Fruit fly (Drosophila melanogaster): ENCODE results near the gene CG9386.

The CG9386 gene

dm6 chr3R:9598099-9598498 lies 42.9 kb upstream of the CG9386 start (continued):
- TF ChIP-seq Atf-2 (GFP tag; optimal IDR thresholded peaks at IDR 0.05) (peak; percentile 53), CG18262 (tag; optimal IDR thresholded peaks at IDR 0.05) (peak; percentile 64), CG16815 (GFP tag; optimal IDR thresholded peaks at IDR 0.05) (peak; percentile 40), dysf (GFP tag; IDR thresholded peaks at IDR 0.05) (peak; percentile 55; the same call in 1 of the 3 replicates), HmgZ (tag; optimal IDR thresholded peaks at IDR 0.05) (no peak), zfh1 (GFP tag; IDR thresholded peaks at IDR 0.05) (peak; percentile 75), CG10543 (GFP tag; optimal IDR thresholded peaks at IDR 0.05) (no peak), gcm2 (GFP tag; optimal IDR thresholded peaks at IDR 0.05) (no peak), Gsc (GFP tag; IDR thresholded peaks at IDR 0.05) (no peak), HHEX (GFP tag; optimal IDR thresholded peaks at IDR 0.05) (peak; percentile 5), Opbp (GFP tag; IDR thresholded peaks at IDR 0.05; ENCODE audit: partially characterized antibody) (no peak), NC2α (GFP tag; optimal IDR thresholded peaks at IDR 0.05) (peak; percentile 33), ase (GFP tag; IDR thresholded peaks at IDR 0.05) (no peak), Hand (GFP tag; optimal IDR thresholded peaks at IDR 0.05) (no peak), CG5180 (GFP tag; optimal IDR thresholded peaks at IDR 0.05) (no peak), CG10462 (GFP tag; optimal IDR thresholded peaks at IDR 0.05) (peak; percentile 46), Optix (GFP tag; IDR thresholded peaks at IDR 0.05) (peak; percentile 47; the same call in 1 of the 3 replicates), wor (GFP tag; IDR thresholded peaks at IDR 0.05) (0 out of 2 replicates have a peak, but pooled peaks have one; percentile 23), CG31441 (GFP tag; IDR thresholded peaks at IDR 0.05) (peak; percentile 65), CG5953 (GFP tag; IDR thresholded peaks at IDR 0.05) (no peak), Taf1 (GFP tag; IDR thresholded peaks at IDR 0.05) (no peak), Deaf1 (tag; optimal IDR thresholded peaks at IDR 0.05) (no peak), Sox102F (GFP tag; optimal IDR thresholded peaks at IDR 0.05) (peak; percentile 77), CG17385 (GFP tag; optimal IDR thresholded peaks at IDR 0.05) (peak; percentile 51), fd64A (GFP tag; optimal IDR thresholded peaks at IDR 0.05) (peak; percentile 58), schlank (tag; optimal IDR thresholded peaks at IDR 0.05) (no peak), nmo (GFP tag; optimal IDR thresholded peaks at IDR 0.05) (no peak), sim (GFP tag; IDR thresholded peaks at IDR 0.05) (0 out of 2 replicates have a peak, but pooled peaks have one; percentile 40), tin (GFP tag; optimal IDR thresholded peaks at IDR 0.05) (peak; percentile 64), CG17829 (tag; optimal IDR thresholded peaks at IDR 0.05) (peak; percentile 68), CG11695 (GFP tag; IDR thresholded peaks at IDR 0.05) (0 out of 3 replicates have a peak, but pooled peaks have one; percentile 12), otp (GFP tag; IDR thresholded peaks at IDR 0.05) (no peak), NC2β (GFP tag; optimal IDR thresholded peaks at IDR 0.05) (peak; percentile 40), CG9609 (GFP tag; optimal IDR thresholded peaks at IDR 0.05) (no peak), CG31388 (GFP tag; optimal IDR thresholded peaks at IDR 0.05) (no peak), CG3847 (GFP tag; IDR thresholded peaks at IDR 0.05) (no peak), hkb (optimal IDR thresholded peaks at IDR 0.05) (no peak), hkb (GFP tag; IDR thresholded peaks at IDR 0.05) (0 out of 2 replicates have a peak, but pooled peaks have one; percentile 18), CG7786 (GFP tag; optimal IDR thresholded peaks at IDR 0.05) (peak; percentile 12), Awh (GFP tag; IDR thresholded peaks at IDR 0.05) (no peak), Dad (GFP tag; optimal IDR thresholded peaks at IDR 0.05) (no peak), fu2 (GFP tag; optimal IDR thresholded peaks at IDR 0.05) (no peak), sna (GFP tag; IDR thresholded peaks at IDR 0.05; ENCODE audit: partially characterized antibody) (no peak), CrebB (tag; optimal IDR thresholded peaks at IDR 0.05) (no peak), CG8359 (GFP tag; optimal IDR thresholded peaks at IDR 0.05; ENCODE audit: borderline replicate concordance) (peak; percentile 53), CG12769 (tag; optimal IDR thresholded peaks at IDR 0.05) (peak; percentile 51), tap (tag; optimal IDR thresholded peaks at IDR 0.05) (peak; percentile 38), CG9797 (GFP tag; optimal IDR thresholded peaks at IDR 0.05) (no peak), CTCF (GFP tag; optimal IDR thresholded peaks at IDR 0.05) (no peak), pho (GFP tag; optimal IDR thresholded peaks at IDR 0.05) (no peak), HLH4C (GFP tag; IDR thresholded peaks at IDR 0.05; ENCODE audit: partially characterized antibody) (no peak), Meics (GFP tag; optimal IDR thresholded peaks at IDR 0.05) (no peak)

All from whole organism, embryonic.